Worm (Caenorhabditis elegans) whole organism, midembryonic: ENCODE results near the gene ccdc-149.

Source experiments
- med-1 ChIP-seq: sonication (generic microtip); optimal IDR thresholded peaks from 2 replicates; lab custom pipeline; 2017; ENCODE audit warnings: missing genetic modification characterization, mild to moderate bottlenecking, missing compliant biosample characterization, antibody characterized with exemption, missing genetic modification reagents; ENCODE audit not compliant: insufficient read depth
- tab-1 ChIP-seq: fragments of 200-800 bp; sonication (Bioruptor generic); IDR thresholded peaks from 2 replicates; pipeline ENCODE4 v1.3.6; 2022; ENCODE audit warnings: missing genetic modification characterization, missing compliant biosample characterization
- ztf-23 ChIP-seq: fragments of 200-800 bp; sonication (Bioruptor generic); IDR thresholded peaks from 2 replicates; pipeline ENCODE4 v1.3.6; 2022; ENCODE audit warnings: missing genetic modification reagents, missing genetic modification characterization, missing compliant biosample characterization

DNA sequence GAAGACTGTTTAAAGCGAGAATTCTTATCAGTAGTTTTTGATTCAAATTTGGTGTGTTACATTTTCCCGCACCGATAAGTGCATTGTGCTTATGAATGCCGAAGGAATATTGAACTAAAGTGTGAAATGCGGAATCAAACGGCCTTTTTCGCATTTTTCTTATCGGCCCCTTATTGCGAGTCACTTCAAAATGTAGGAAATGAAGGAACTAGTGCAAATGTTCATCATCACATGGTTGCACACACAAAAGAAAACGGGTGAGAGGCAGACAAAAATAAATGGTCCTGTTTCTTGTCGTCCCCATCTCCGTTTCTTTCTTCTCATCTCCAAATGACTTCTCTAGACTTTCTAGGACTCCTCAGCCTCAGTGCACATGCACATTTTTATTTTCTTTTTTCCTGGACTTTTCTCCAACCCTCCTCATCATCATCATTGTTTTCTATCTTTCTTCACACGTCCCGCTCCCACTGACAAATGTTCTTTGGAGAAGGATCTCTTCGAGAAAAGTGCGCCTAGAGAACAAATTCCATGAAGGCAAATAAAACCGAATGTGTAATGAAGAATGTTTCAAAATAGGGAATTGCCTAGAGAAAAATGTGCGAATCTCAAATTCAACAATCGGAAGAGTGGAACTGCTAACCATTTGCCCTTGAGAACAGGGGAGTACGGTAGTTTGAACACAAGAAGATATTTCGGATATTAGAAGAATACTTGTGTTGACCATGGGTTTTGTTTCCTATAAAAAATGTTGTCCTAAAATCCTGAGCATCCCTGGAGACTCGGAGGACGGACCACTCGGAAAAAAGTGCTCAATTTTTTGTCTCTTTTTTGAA, 46.8 kb downstream of the ccdc-149 start:
- no peak for TF ChIP-seq tab-1 (GFP tag; lab: Robert Waterston, UW)
- no peak for TF ChIP-seq ztf-23 (GFP tag; lab: Robert Waterston, UW)
- no peak for TF ChIP-seq med-1
